Worm (Caenorhabditis elegans) whole organism, L1 larva: ENCODE data around the gene dot-1.4.

ENCODE experiments used
- Y116A8C.19 ChIP-seq: sonication (generic microtip); optimal IDR thresholded peaks from 2 replicates; lab custom pipeline; 2016; ENCODE audit warnings: missing compliant biosample characterization, missing genetic modification characterization, borderline replicate concordance
- aly-2 ChIP-seq: fragments of 150-350 bp; optimal IDR thresholded peaks from 2 replicates; lab custom pipeline; 2014; ENCODE audit warnings: missing biosample characterization, missing genetic modification characterization
- ceh-63 ChIP-seq: fragments of 200-800 bp; sonication (Bioruptor generic); optimal IDR thresholded peaks from 2 replicates; lab custom pipeline; 2018; ENCODE audit warnings: mild to moderate bottlenecking, missing genetic modification characterization, missing compliant biosample characterization
- ceh-90 ChIP-seq: sonication (generic microtip); optimal IDR thresholded peaks from 2 replicates; lab custom pipeline; 2016; ENCODE audit warnings: missing genetic modification characterization, missing compliant biosample characterization
- egl-13 ChIP-seq: sonication (generic microtip); optimal IDR thresholded peaks from 2 replicates; lab custom pipeline; 2016; ENCODE audit warnings: missing genotype, missing genetic modification reagents, missing genetic modification characterization, missing compliant biosample characterization
- elt-3 ChIP-seq, 6 experiments: fragments of 150-350 bp in 1 of 6; sonication (generic microtip); optimal IDR thresholded peaks; 2 replicates each; lab custom pipeline; 2017 to 2018; ENCODE audit warnings: missing biosample characterization in 6 of 6, missing genetic modification characterization in 6 of 6, inconsistent platforms in 1 of 6
- fos-1 ChIP-seq: fragments of 150-350 bp; optimal IDR thresholded peaks from 2 replicates; lab custom pipeline; 2014; ENCODE audit warnings: missing biosample characterization, missing genetic modification characterization
- hlh-4 ChIP-seq: sonication (generic microtip); optimal IDR thresholded peaks from 2 replicates; lab custom pipeline; 2016; ENCODE audit warnings: mild to moderate bottlenecking, missing genetic modification characterization, missing compliant biosample characterization
- jun-1 ChIP-seq: fragments of 150-350 bp; optimal IDR thresholded peaks from 2 replicates; lab custom pipeline; 2014; ENCODE audit warnings: missing biosample characterization, missing genetic modification reagents, missing genetic modification characterization
- lin-13 ChIP-seq: fragments of 150-350 bp; optimal IDR thresholded peaks from 2 replicates; lab custom pipeline; 2014; ENCODE audit warnings: missing biosample characterization, missing genetic modification reagents, missing genetic modification characterization
- lin-15B ChIP-seq: fragments of 150-350 bp; sonication (generic microtip); optimal IDR thresholded peaks from 3 replicates; lab custom pipeline; 2014; ENCODE audit warnings: missing biosample characterization, missing genetic modification characterization
- lsy-2 ChIP-seq, 2 experiments: fragments of 150-350 bp; optimal IDR thresholded peaks; 2 replicates each; lab custom pipeline; 2014; ENCODE audit warnings: missing biosample characterization in 2 of 2, missing genetic modification characterization in 2 of 2
- nhr-20 ChIP-seq: sonication (generic microtip); optimal IDR thresholded peaks from 2 replicates; lab custom pipeline; 2016; ENCODE audit warnings: mild to moderate bottlenecking, missing genetic modification characterization, missing compliant biosample characterization
- pag-3 ChIP-seq: sonication (generic microtip); optimal IDR thresholded peaks from 2 replicates; lab custom pipeline; 2017; ENCODE audit warnings: missing genetic modification characterization, mild to moderate bottlenecking, missing compliant biosample characterization, antibody characterized with exemption, borderline replicate concordance; ENCODE audit not compliant: insufficient read depth
- pax-3 ChIP-seq: fragments of 200-800 bp; sonication (Bioruptor generic); optimal IDR thresholded peaks from 2 replicates; lab custom pipeline; 2018; ENCODE audit warnings: mild to moderate bottlenecking, missing genetic modification characterization, moderate library complexity, missing compliant biosample characterization
- pqm-1 ChIP-seq: sonication (generic microtip); optimal IDR thresholded peaks from 3 replicates; lab custom pipeline; 2017; ENCODE audit warnings: missing biosample characterization, missing genetic modification characterization
- rnt-1 ChIP-seq: sonication (generic microtip); optimal IDR thresholded peaks from 2 replicates; lab custom pipeline; 2016; ENCODE audit warnings: mild to moderate bottlenecking, missing genetic modification characterization, moderate library complexity, missing compliant biosample characterization
- snpc-4 ChIP-seq: fragments of 150-350 bp; optimal IDR thresholded peaks from 2 replicates; lab custom pipeline; 2014; ENCODE audit warnings: missing biosample characterization, missing genetic modification characterization
- snu-23 ChIP-seq: sonication (generic microtip); optimal IDR thresholded peaks from 2 replicates; lab custom pipeline; 2016; ENCODE audit warnings: missing genetic modification characterization, missing compliant biosample characterization
- sup-37 ChIP-seq: fragments of 200-800 bp; sonication (Bioruptor generic); optimal IDR thresholded peaks from 2 replicates; lab custom pipeline; 2018; ENCODE audit warnings: mild to moderate bottlenecking, missing genetic modification characterization, missing compliant biosample characterization
- unc-30 ChIP-seq: sonication (generic microtip); optimal IDR thresholded peaks from 2 replicates; lab custom pipeline; 2017; ENCODE audit warnings: missing biosample characterization, missing genetic modification characterization
- xbp-1 ChIP-seq: sonication (generic microtip); optimal IDR thresholded peaks from 2 replicates; lab custom pipeline; 2016; ENCODE audit warnings: missing genetic modification characterization, missing compliant biosample characterization
- ztf-11 ChIP-seq, 2 experiments: sonication (generic microtip); optimal IDR thresholded peaks; 2 replicates each; lab custom pipeline; 2016 to 2017; ENCODE audit warnings: missing genetic modification characterization in 2 of 2, missing biosample characterization in 1 of 2, missing compliant biosample characterization in 1 of 2

The dot-1.4 gene

DNA sequence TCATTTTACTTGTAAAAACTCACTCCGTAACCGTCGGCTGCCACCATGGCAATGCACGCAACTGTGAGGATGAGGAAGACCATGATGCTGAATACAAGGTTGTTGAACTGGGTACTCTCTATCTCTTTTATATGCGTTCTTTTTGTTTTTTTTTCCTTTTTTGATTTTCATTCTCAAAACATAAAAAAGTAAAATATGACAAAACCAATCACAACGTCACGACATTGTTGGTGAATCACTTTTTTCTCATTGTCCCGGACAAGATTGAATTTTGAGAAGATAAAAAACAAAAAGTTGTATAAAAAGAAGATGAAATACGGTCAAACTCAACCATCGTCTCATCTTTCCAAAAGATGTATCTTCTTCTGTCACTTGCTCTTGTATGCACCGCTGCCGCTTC lies 48.7 kb downstream of the dot-1.4 start, which contains the start of the genes Y62H9A.5 and ule-5:
Gene Y62H9A.5 (minus strand): TSS at position 101 of the 400 bp plus-strand sequence.
Gene ule-5 (plus strand): TSS at position 328 of the 400 bp plus-strand sequence.
- TF ChIP-seq egl-13 (tag; lab: Kevin White, UChicago) (no peak), rnt-1 (no peak), unc-30 (tag; lab: Kevin White, UChicago) (no peak), hlh-4 (no peak), lin-13 (no peak), Y116A8C.19 (tag; lab: Kevin White, UChicago) (no peak), sup-37 (GFP tag; lab: Kevin White, UChicago) (no peak), snu-23 (GFP tag; lab: Kevin White, UChicago) (no peak), ceh-90 (tag; lab: Kevin White, UChicago) (no peak), lin-15B (tag; lab: Kevin White, UChicago) (no peak), elt-3 (tag; optimal IDR thresholded peaks at IDR 0.05; lab: Kevin White, UChicago) (no peak), xbp-1 (tag; lab: Kevin White, UChicago) (no peak), snpc-4 (tag; lab: Kevin White, UChicago) (no peak), pax-3 (tag; lab: Kevin White, UChicago) (no peak), lsy-2 (tag; optimal IDR thresholded peaks at IDR 0.05; lab: Kevin White, UChicago) (no peak), fos-1 (tag; lab: Kevin White, UChicago) (no peak)
- TF ChIP-seq, all 84 proteins: peak for 0

- TF ChIP-seq jun-1 (no peak), ceh-63 (no peak), pag-3 (tag; lab: Kevin White, UChicago) (no peak), ceh-90 (tag; lab: Kevin White, UChicago) (no peak), nhr-20 (tag; lab: Kevin White, UChicago) (no peak), aly-2 (tag; lab: Kevin White, UChicago) (no peak), ztf-11 (tag; optimal IDR thresholded peaks at IDR 0.05; lab: Kevin White, UChicago) (no peak), pqm-1 (tag; lab: Kevin White, UChicago) (no peak)
Measured at ce11 chrX:11879871-11880270, 51.6 kb downstream of the dot-1.4 start, which contains the start of the genes Y62H9A.3 and Y62H9A.4. Gene Y62H9A.3, minus strand, starts transcription at chrX:11879971. Gene Y62H9A.4, plus strand, starts transcription at chrX:11880126.
